Fruit fly (Drosophila melanogaster) whole organism: ENCODE measurements around the gene CG1983.

Experiments used
- CG8478 ChIP-seq: fragments of >200 bp; optimal IDR thresholded peaks from 2 replicates; lab custom pipeline; 2018; ENCODE audit warnings: inconsistent platforms
- Dll ChIP-seq: fragments of >200 bp; optimal IDR thresholded peaks from 2 replicates; lab custom pipeline; 2017
- EcR ChIP-seq, 2 experiments: fragments of >200 bp; optimal IDR thresholded peaks; 2 replicates each; lab custom pipeline; 2017; ENCODE audit warnings: missing biosample characterization in 2 of 2, missing genetic modification characterization in 2 of 2, missing genetic modification reagents in 2 of 2
- pan ChIP-seq: fragments of >200 bp; optimal IDR thresholded peaks from 2 replicates; lab custom pipeline; 2017

DNA sequence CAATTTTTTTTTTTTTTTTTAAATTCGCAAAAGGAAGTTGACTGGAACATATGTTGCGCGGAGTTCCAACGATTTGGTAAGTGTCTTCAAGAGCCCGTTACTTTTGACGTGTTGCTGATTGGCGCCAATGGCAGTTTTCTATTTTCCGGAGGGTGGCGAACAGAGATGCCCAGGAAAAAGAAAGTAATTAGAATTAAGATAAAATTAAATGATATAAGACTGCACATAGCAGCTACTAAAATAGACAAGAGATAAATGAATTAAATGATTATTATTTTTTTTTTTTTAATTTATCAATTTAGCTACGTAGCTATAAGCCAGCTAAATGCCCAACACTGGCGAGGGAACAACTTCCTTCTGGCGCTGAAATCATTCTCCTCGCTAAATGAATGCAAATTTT, 44.7 kb upstream of the CG1983 start:
- TF ChIP-seq EcR (GFP tag; optimal IDR thresholded peaks at IDR 0.05; lab: Kevin White, UChicago) (no peak), CG8478 (lab: Kevin White, UChicago) (no peak), pan (lab: Kevin White, UChicago) (no peak), Dll (no peak)
